Fruit fly (Drosophila melanogaster) whole organism, wandering third instar larva: ENCODE data around the gene Dref.
A peak's percentile ranks its signal among the peaks of the same experiment; 100 is the strongest.

ENCODE experiments used
- Abd-B ChIP-seq: fragments of >200 bp; optimal IDR thresholded peaks from 2 replicates; lab custom pipeline; 2017; ENCODE audit warnings: missing biosample characterization, missing genetic modification characterization
- CG32264 ChIP-seq: fragments of 200-800 bp; sonication (Bioruptor generic); optimal IDR thresholded peaks from 2 replicates; lab custom pipeline; 2016; ENCODE audit warnings: missing biosample characterization, missing genetic modification characterization
- CG9705 ChIP-seq: fragments of 200-800 bp; sonication (Bioruptor generic); optimal IDR thresholded peaks from 2 replicates; lab custom pipeline; 2018; ENCODE audit warnings: missing biosample characterization, mild to moderate bottlenecking, missing genetic modification characterization
- CrebA ChIP-seq: fragments of 200-800 bp; sonication (Bioruptor generic); optimal IDR thresholded peaks from 2 replicates; lab custom pipeline; 2016; ENCODE audit warnings: missing biosample characterization, mild to moderate bottlenecking, missing genetic modification characterization, borderline replicate concordance
- Dfd ChIP-seq: fragments of >200 bp; optimal IDR thresholded peaks from 2 replicates; lab custom pipeline; 2017; ENCODE audit warnings: missing biosample characterization, missing genetic modification characterization
- Dif ChIP-seq: fragments of 200-275, 200-300 bp; sonication (Bioruptor generic); optimal IDR thresholded peaks from 2 replicates; lab custom pipeline; 2018; ENCODE audit warnings: missing biosample characterization, missing genetic modification characterization; ENCODE audit not compliant: partially characterized antibody
- GATAd ChIP-seq: sonication (Bioruptor generic); optimal IDR thresholded peaks from 2 replicates; lab custom pipeline; 2016; ENCODE audit warnings: missing biosample characterization, missing genetic modification characterization
- HLH106 ChIP-seq: fragments of 200-800 bp; optimal IDR thresholded peaks from 3 replicates; lab custom pipeline; 2019; ENCODE audit warnings: missing biosample characterization, mild to moderate bottlenecking, missing genetic modification characterization, moderate library complexity
- Hnf4 ChIP-seq: fragments of 200-800 bp; sonication (Bioruptor generic); optimal IDR thresholded peaks from 2 replicates; lab custom pipeline; 2016; ENCODE audit warnings: missing biosample characterization, mild to moderate bottlenecking, missing genetic modification characterization
- Hr78 ChIP-seq: fragments of >200 bp; optimal IDR thresholded peaks from 2 replicates; lab custom pipeline; 2017; ENCODE audit warnings: missing biosample characterization, missing genetic modification characterization
- Hr83 ChIP-seq: fragments of 200-300 bp; sonication (Bioruptor generic); optimal IDR thresholded peaks from 2 replicates; lab custom pipeline; 2016; ENCODE audit warnings: missing biosample characterization, mild to moderate bottlenecking, missing genetic modification characterization, moderate library complexity; ENCODE audit not compliant: poor library complexity, severe bottlenecking
- Jra ChIP-seq: sonication (Bioruptor generic); optimal IDR thresholded peaks from 2 replicates; lab custom pipeline; 2016; ENCODE audit warnings: missing biosample characterization, missing genetic modification characterization
- Mio ChIP-seq: sonication (Bioruptor generic); optimal IDR thresholded peaks from 2 replicates; lab custom pipeline; 2016; ENCODE audit warnings: missing biosample characterization, missing genetic modification characterization
- Myc ChIP-seq: fragments of >200 bp; optimal IDR thresholded peaks from 2 replicates; lab custom pipeline; 2017
- N ChIP-seq: fragments of >200 bp; optimal IDR thresholded peaks from 2 replicates; lab custom pipeline; 2018; ENCODE audit warnings: missing biosample characterization, missing external identifiers, missing genetic modification characterization
- OdsH ChIP-seq: fragments of 200-800 bp; sonication (Bioruptor generic); optimal IDR thresholded peaks from 2 replicates; lab custom pipeline; 2016; ENCODE audit warnings: missing biosample characterization, mild to moderate bottlenecking, missing genetic modification characterization
- Rel ChIP-seq, 2 experiments: fragments of 200-800 bp; sonication (Bioruptor generic) in 1 of 2; optimal IDR thresholded peaks; 2 replicates in 1 of 2; 3 replicates in 1 of 2; lab custom pipeline; 2016 to 2019; ENCODE audit warnings: mild to moderate bottlenecking in 2 of 2, missing biosample characterization in 2 of 2, missing genetic modification characterization in 2 of 2, moderate library complexity in 1 of 2
- Sp1 ChIP-seq: fragments of 200-800 bp; sonication (Bioruptor generic); optimal IDR thresholded peaks from 3 replicates; lab custom pipeline; 2019; ENCODE audit warnings: missing biosample characterization, mild to moderate bottlenecking, missing genetic modification characterization, moderate library complexity
- Vsx2 ChIP-seq: fragments of 200-300, 225-300 bp; sonication (Bioruptor generic); optimal IDR thresholded peaks from 2 replicates; lab custom pipeline; 2018; ENCODE audit warnings: missing biosample characterization, missing genetic modification characterization; ENCODE audit not compliant: partially characterized antibody
- br ChIP-seq: fragments of 200-800 bp; sonication (Bioruptor generic); optimal IDR thresholded peaks from 2 replicates; lab custom pipeline; 2016; ENCODE audit warnings: missing biosample characterization, missing genetic modification characterization
- brk ChIP-seq: fragments of 200-800 bp; sonication (Bioruptor generic); optimal IDR thresholded peaks from 2 replicates; lab custom pipeline; 2016; ENCODE audit warnings: missing biosample characterization, mild to moderate bottlenecking, missing genetic modification characterization
- dl ChIP-seq, 2 experiments: fragments of 175-275, 200-275 bp in 1 of 2; fragments of 200-275 bp in 1 of 2; sonication (Bioruptor generic); optimal IDR thresholded peaks; lab custom pipeline; 2018; ENCODE audit warnings: mild to moderate bottlenecking in 2 of 2, missing biosample characterization in 2 of 2, missing genetic modification characterization in 2 of 2, moderate library complexity in 2 of 2; ENCODE audit not compliant: partially characterized antibody in 2 of 2, insufficient read depth in 1 of 2
- dmrt93B ChIP-seq: fragments of 200-800 bp; sonication (Bioruptor generic); optimal IDR thresholded peaks from 2 replicates; lab custom pipeline; 2018; ENCODE audit warnings: missing biosample characterization, mild to moderate bottlenecking, missing genetic modification characterization
- dsf ChIP-seq: sonication (Bioruptor generic); optimal IDR thresholded peaks from 2 replicates; lab custom pipeline; 2016; ENCODE audit warnings: missing biosample characterization, missing genetic modification characterization, borderline replicate concordance
- ey ChIP-seq: fragments of 200-800 bp; sonication (Bioruptor generic); optimal IDR thresholded peaks from 2 replicates; lab custom pipeline; 2016; ENCODE audit warnings: missing biosample characterization, missing genetic modification characterization
- foxo ChIP-seq, 2 experiments: fragments of 200-800 bp; sonication (Bioruptor generic); optimal IDR thresholded peaks; 2 replicates in 1 of 2; 3 replicates in 1 of 2; lab custom pipeline; 2016 to 2017; ENCODE audit warnings: missing biosample characterization in 2 of 2, missing genetic modification characterization in 2 of 2
- fru ChIP-seq: fragments of 200-800 bp; sonication (Bioruptor generic); optimal IDR thresholded peaks from 3 replicates; lab custom pipeline; 2016; ENCODE audit warnings: missing biosample characterization, mild to moderate bottlenecking, missing genetic modification characterization
- h ChIP-seq: fragments of 200-800 bp; sonication (Bioruptor generic); optimal IDR thresholded peaks from 3 replicates; lab custom pipeline; 2016; ENCODE audit warnings: missing biosample characterization, mild to moderate bottlenecking, missing genetic modification characterization
- jim ChIP-seq: fragments of 175-275, 200-325 bp; sonication (Bioruptor generic); optimal IDR thresholded peaks from 2 replicates; lab custom pipeline; 2016; ENCODE audit warnings: missing biosample characterization, mild to moderate bottlenecking, missing genetic modification characterization
- lola ChIP-seq: fragments of >200 bp; optimal IDR thresholded peaks from 2 replicates; lab custom pipeline; 2017; ENCODE audit warnings: missing biosample characterization, missing genetic modification characterization
- pan ChIP-seq: fragments of >200 bp; optimal IDR thresholded peaks from 2 replicates; lab custom pipeline; 2017
- psq ChIP-seq: fragments of 200-800 bp; sonication (Bioruptor generic); optimal IDR thresholded peaks from 3 replicates; lab custom pipeline; 2017; ENCODE audit warnings: missing biosample characterization, mild to moderate bottlenecking, missing genetic modification characterization, moderate library complexity
- rgr ChIP-seq: fragments of 200-800 bp; sonication (Bioruptor generic); optimal IDR thresholded peaks from 3 replicates; lab custom pipeline; 2016; ENCODE audit warnings: missing biosample characterization, mild to moderate bottlenecking, missing genetic modification characterization
- sage ChIP-seq: fragments of 200-800 bp; sonication (Bioruptor generic); optimal IDR thresholded peaks from 2 replicates; lab custom pipeline; 2016; ENCODE audit warnings: missing biosample characterization, mild to moderate bottlenecking, missing genetic modification characterization
- sv ChIP-seq: fragments of 200-800 bp; sonication (Bioruptor generic); optimal IDR thresholded peaks from 3 replicates; lab custom pipeline; 2016; ENCODE audit warnings: missing biosample characterization, missing genetic modification characterization
- tai ChIP-seq: sonication (Bioruptor generic); optimal IDR thresholded peaks from 2 replicates; lab custom pipeline; 2016; ENCODE audit warnings: missing biosample characterization, missing genetic modification characterization
- usp ChIP-seq: fragments of >200 bp; optimal IDR thresholded peaks from 2 replicates; lab custom pipeline; 2017; ENCODE audit warnings: missing biosample characterization, missing genetic modification characterization
- woc ChIP-seq: sonication (Bioruptor generic); optimal IDR thresholded peaks from 2 replicates; lab custom pipeline; 2016; ENCODE audit warnings: missing biosample characterization, mild to moderate bottlenecking, missing genetic modification characterization

Dref gene

DNA sequence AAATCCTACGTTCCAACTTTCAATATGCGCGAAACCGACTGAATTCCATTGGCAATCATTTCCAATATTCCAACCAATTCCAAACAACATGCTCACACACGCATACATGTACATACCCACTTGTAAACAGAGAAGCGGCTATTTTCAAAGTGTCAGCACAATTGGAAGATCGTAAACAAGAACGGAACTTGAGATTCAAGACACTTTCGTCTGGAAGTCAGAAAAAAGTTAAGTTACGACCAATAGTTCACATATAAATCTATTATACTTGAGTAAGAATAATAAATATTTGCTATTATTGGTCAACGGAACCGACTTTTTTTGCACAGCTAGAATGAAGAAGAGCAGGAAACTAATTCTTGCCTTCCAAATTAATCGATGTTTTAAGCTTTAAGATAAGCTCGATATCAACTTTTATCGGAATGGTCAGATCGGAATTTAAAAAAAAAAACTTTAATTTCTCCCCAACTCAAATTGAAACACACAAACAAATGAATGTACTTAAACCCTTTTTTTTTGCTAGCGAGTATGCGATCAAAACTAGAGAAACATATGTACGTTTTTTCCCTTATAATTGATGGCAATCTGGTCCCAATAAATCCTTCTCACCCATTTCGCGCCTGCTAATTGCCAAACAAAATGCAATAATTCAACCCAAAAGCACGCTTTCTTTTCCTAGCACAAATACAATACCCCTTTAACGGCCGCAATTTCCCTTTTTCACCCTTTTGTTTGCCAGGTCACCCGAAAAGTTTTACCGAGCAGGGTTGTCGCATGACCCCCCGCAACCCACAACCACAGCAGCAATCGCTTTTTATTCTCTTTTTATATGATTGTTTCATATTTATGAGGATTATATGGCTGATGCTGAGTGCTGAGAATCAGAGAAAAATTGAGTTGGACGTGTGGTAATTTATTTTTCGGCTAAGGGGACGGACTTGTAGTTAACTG lies 35.7 kb upstream of the Dref start, which contains the start of the genes CG31875 and SoYb:
Gene CG31875, minus strand, starts transcription at position 329 of the 951 bp plus-strand sequence.
Gene SoYb, minus strand, starts transcription at position 329 of the 951 bp plus-strand sequence.
- no peak for TF ChIP-seq ey (GFP tag; lab: Kevin White, UChicago)
- TF ChIP-seq pan (lab: Kevin White, UChicago), result no peak
- no peak for TF ChIP-seq lola (GFP tag; lab: Kevin White, UChicago)
- TF ChIP-seq Sp1 (GFP tag; lab: Kevin White, UChicago), result no peak
- TF ChIP-seq Dif (GFP tag; lab: Kevin White, UChicago), result no peak
- no peak for TF ChIP-seq woc
- TF ChIP-seq CG9705, result no peak
- no peak for TF ChIP-seq Mio (GFP tag; lab: Kevin White, UChicago)
- no peak for TF ChIP-seq dsf
- TF ChIP-seq tai, result no peak
- TF ChIP-seq Vsx2 (GFP tag; lab: Kevin White, UChicago), result no peak
- no peak for TF ChIP-seq Hr83 (GFP tag; lab: Kevin White, UChicago)

DNA sequence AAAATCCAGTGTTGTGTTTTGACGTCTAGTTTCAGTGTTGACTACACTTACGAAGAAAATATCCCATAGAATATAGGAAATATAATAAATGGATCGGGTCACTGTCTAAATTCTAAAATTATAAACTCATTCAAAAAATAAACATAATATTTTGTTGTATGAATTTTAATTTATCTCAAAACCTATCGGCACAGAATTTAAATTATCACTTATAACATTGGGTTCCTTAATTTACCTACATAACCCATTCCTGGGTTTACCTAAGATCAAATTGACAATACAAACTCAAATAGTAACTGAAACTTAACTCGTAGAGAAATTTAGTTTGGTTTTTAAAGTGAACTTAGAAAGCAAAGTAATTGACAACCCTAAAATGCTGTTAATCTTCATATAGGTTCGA lies 29.5 kb upstream of the Dref start:
- TF ChIP-seq woc (no peak), foxo (GFP tag; optimal IDR thresholded peaks at IDR 0.05; lab: Kevin White, UChicago) (peak in 1 of 2 experiments; percentile 18), fru (peak; percentile 10), Rel (GFP tag; optimal IDR thresholded peaks at IDR 0.05; lab: Kevin White, UChicago) (no peak), Rel (tag; optimal IDR thresholded peaks at IDR 0.05; lab: Kevin White, UChicago) (no peak)

DNA sequence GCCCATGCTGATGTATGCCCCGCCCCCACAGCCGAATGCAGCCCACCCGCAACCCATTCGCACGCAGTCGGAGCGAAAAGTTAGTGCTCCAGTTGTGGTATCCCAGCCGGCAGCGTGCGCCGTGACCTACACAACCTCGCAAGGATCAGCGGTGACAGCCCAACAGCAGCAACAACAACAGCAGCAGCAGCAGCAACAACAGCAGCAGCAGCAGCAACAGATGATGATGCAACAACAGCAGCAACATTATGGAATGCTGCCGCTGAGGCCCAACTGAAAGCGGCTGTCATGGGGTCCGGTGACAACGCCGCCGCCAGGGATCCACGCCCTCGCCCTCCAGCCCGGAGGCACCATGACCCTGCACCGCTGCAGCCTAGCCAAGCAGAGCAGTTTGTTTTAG lies 27.4 kb upstream of the Dref start:
- no peak for TF ChIP-seq N (GFP tag; lab: Kevin White, UChicago)
- peak; percentile 93 for TF ChIP-seq Dfd (GFP tag; lab: Kevin White, UChicago)

DNA sequence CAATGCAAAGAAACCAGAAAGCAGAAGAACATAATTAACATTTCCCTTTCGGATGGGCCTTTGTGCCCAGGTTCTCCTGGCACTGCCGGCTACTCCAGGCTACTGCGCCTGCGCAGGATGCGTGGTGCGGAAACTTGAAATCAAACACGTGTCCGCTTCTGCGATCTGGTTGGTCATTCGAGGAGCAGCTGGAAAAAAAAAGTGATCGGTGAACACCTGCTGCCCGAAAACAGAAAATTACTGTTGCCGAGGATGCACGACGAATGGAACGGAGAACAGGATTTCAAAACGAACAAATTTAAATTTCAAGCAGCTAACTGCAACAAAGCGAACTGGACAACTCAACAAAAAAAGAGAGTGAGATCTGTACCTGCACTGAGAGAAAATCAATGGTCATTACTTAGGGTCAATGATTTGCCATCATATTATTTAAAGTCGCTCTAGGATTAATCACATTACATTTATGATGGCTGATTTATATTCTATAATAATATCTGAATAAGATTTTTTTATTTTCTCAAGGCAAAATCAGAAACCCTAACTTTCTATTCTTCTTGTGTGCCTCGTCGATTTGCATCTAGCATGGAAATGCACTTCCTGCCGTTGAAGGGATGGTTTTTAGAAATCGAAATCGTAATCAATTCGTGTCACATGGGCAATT lies 22.9 kb upstream of the Dref start:
- peak; percentile 53 for TF ChIP-seq fru
- peak; percentile 12 for TF ChIP-seq woc
- peak; percentile 46 for TF ChIP-seq rgr (GFP tag; lab: Kevin White, UChicago)
- peak; percentile 29 for TF ChIP-seq HLH106 (tag; lab: Kevin White, UChicago)
- TF ChIP-seq dl (GFP tag; optimal IDR thresholded peaks at IDR 0.05; lab: Kevin White, UChicago; ENCODE audit: insufficient read depth in 1 of 2, partially characterized antibody in 2 of 2), result no peak
- TF ChIP-seq N (GFP tag; lab: Kevin White, UChicago), result no peak
- TF ChIP-seq Hr78 (GFP tag; lab: Kevin White, UChicago), result no peak
- no peak for TF ChIP-seq Jra
- peak; percentile 38 for TF ChIP-seq Hnf4
- TF ChIP-seq Mio (GFP tag; lab: Kevin White, UChicago), result no peak
- TF ChIP-seq Hr83 (GFP tag; lab: Kevin White, UChicago), result no peak
- TF ChIP-seq Vsx2 (GFP tag; lab: Kevin White, UChicago), result no peak
- TF ChIP-seq Rel (GFP tag; optimal IDR thresholded peaks at IDR 0.05; lab: Kevin White, UChicago), result no peak
- TF ChIP-seq Rel (tag; optimal IDR thresholded peaks at IDR 0.05; lab: Kevin White, UChicago), result no peak
- no peak for TF ChIP-seq CG9705
- TF ChIP-seq Sp1 (GFP tag; lab: Kevin White, UChicago), result peak; percentile 47
- TF ChIP-seq Dfd (GFP tag; lab: Kevin White, UChicago), result no peak
- no peak for TF ChIP-seq GATAd (GFP tag; lab: Kevin White, UChicago)
- no peak for TF ChIP-seq Myc (lab: Kevin White, UChicago)
- no peak for TF ChIP-seq usp (GFP tag; lab: Kevin White, UChicago)
- no peak for TF ChIP-seq Dif (GFP tag; lab: Kevin White, UChicago)
- no peak for TF ChIP-seq lola (GFP tag; lab: Kevin White, UChicago)
- no peak for TF ChIP-seq jim (GFP tag; lab: Kevin White, UChicago)
- no peak for TF ChIP-seq CrebA
- peak; percentile 63 for TF ChIP-seq h (GFP tag; lab: Kevin White, UChicago)
- no peak for TF ChIP-seq tai
- TF ChIP-seq foxo (GFP tag; optimal IDR thresholded peaks at IDR 0.05; lab: Kevin White, UChicago), result peak in 1 of 2 experiments; percentile 64
- peak; percentile 13 for TF ChIP-seq br (GFP tag; lab: Kevin White, UChicago)
- no peak for TF ChIP-seq sv (GFP tag; lab: Kevin White, UChicago)
- TF ChIP-seq brk (GFP tag; lab: Kevin White, UChicago), result no peak
- TF ChIP-seq dmrt93B (GFP tag; lab: Kevin White, UChicago), result no peak
- no peak for TF ChIP-seq pan (lab: Kevin White, UChicago)
- no peak for TF ChIP-seq sage (GFP tag; lab: Kevin White, UChicago)
- peak; percentile 18 for TF ChIP-seq ey (GFP tag; lab: Kevin White, UChicago)
- no peak for TF ChIP-seq Abd-B
- TF ChIP-seq CG32264, result no peak
- TF ChIP-seq dsf, result no peak
- TF ChIP-seq psq (GFP tag; lab: Kevin White, UChicago), result peak; percentile 30
- peak; percentile 47 for TF ChIP-seq OdsH (GFP tag; lab: Kevin White, UChicago)
